Fruit fly (Drosophila melanogaster) whole organism, embryonic: ENCODE data around the gene CG13876.

Experiments
- Abd-B ChIP-seq: fragments of 200-800 bp; sonication (Bioruptor generic); optimal IDR thresholded peaks from 2 replicates; lab custom pipeline; 2018; ENCODE audit warnings: missing biosample characterization, mild to moderate bottlenecking, missing genetic modification characterization, moderate library complexity
- Blimp-1 ChIP-seq: fragments of 200-800 bp; sonication (Bioruptor generic); optimal IDR thresholded peaks from 3 replicates; lab custom pipeline; 2018; ENCODE audit warnings: missing biosample characterization, missing genetic modification characterization, mild to moderate bottlenecking, moderate library complexity, missing genetic modification reagents
- CG12104 ChIP-seq: fragments of 200-800 bp; sonication (Bioruptor generic); optimal IDR thresholded peaks from 3 replicates; lab custom pipeline; 2016; ENCODE audit warnings: missing biosample characterization, missing genetic modification characterization
- CG12155 ChIP-seq: fragments of 200-800 bp; sonication (Bioruptor generic); optimal IDR thresholded peaks from 3 replicates; lab custom pipeline; 2016; ENCODE audit warnings: missing biosample characterization, missing genetic modification characterization
- CG1233 ChIP-seq: fragments of 200-800 bp; sonication (Bioruptor generic); optimal IDR thresholded peaks from 4 replicates; lab custom pipeline; 2018; ENCODE audit warnings: missing biosample characterization, mild to moderate bottlenecking, missing genetic modification characterization
- CG12769 ChIP-seq: fragments of 200-800 bp; sonication (Bioruptor generic); optimal IDR thresholded peaks from 2 replicates; lab custom pipeline; 2019; ENCODE audit warnings: missing biosample characterization, mild to moderate bottlenecking, missing genetic modification characterization, moderate library complexity
- CG14441 ChIP-seq: fragments of 200-800 bp; sonication (Bioruptor generic); IDR thresholded peaks from 2 replicates; pipeline ENCODE4 v1.3.6; 2022; ENCODE audit warnings: missing biosample characterization, missing genetic modification characterization
- CG14667 ChIP-seq: fragments of 200-800 bp; sonication (Bioruptor generic); IDR thresholded peaks from 2 replicates; pipeline ENCODE4 v1.3.6; 2022; ENCODE audit warnings: missing biosample characterization, missing genetic modification characterization
- CG31441 ChIP-seq: fragments of 200-800 bp; sonication (Bioruptor generic); IDR thresholded peaks from 2 replicates; pipeline ENCODE4 v1.3.6; 2022; ENCODE audit warnings: missing biosample characterization, missing genetic modification characterization
- CG32532 ChIP-seq: fragments of 200-800 bp; sonication (Bioruptor generic); IDR thresholded peaks from 2 replicates; pipeline ENCODE4 v1.3.6; 2022; ENCODE audit warnings: missing biosample characterization, missing genetic modification characterization
- CG4854 ChIP-seq: fragments of 200-800 bp; sonication (Bioruptor generic); optimal IDR thresholded peaks from 2 replicates; lab custom pipeline; 2016; ENCODE audit warnings: missing biosample characterization, missing genetic modification characterization, inconsistent platforms
- CG9437 ChIP-seq: fragments of 200-800 bp; sonication (Bioruptor generic); optimal IDR thresholded peaks from 2 replicates; lab custom pipeline; 2018; ENCODE audit warnings: missing biosample characterization, mild to moderate bottlenecking, missing genetic modification characterization
- CG9797 ChIP-seq: fragments of 200-800 bp; sonication (Bioruptor generic); optimal IDR thresholded peaks from 3 replicates; lab custom pipeline; 2018; ENCODE audit warnings: missing biosample characterization, mild to moderate bottlenecking, missing genetic modification characterization
- CrebB ChIP-seq: fragments of 200-800 bp; sonication (Bioruptor generic); optimal IDR thresholded peaks from 3 replicates; lab custom pipeline; 2018; ENCODE audit warnings: missing biosample characterization, mild to moderate bottlenecking, missing genetic modification characterization
- Dbx ChIP-seq: fragments of 200-800 bp; sonication (Bioruptor generic); IDR thresholded peaks from 3 replicates; pipeline ENCODE4 v1.3.6; 2022; ENCODE audit warnings: missing biosample characterization, missing genetic modification characterization
- Dp ChIP-seq: fragments of 200-800 bp; sonication (Bioruptor generic); optimal IDR thresholded peaks from 2 replicates; lab custom pipeline; 2018; ENCODE audit warnings: missing biosample characterization, mild to moderate bottlenecking, missing genetic modification characterization, moderate library complexity
- Ets65A ChIP-seq: fragments of 200-800 bp; sonication (Bioruptor generic); peaks from one replicate; lab custom pipeline; 2016; ENCODE audit warnings: missing biosample characterization, missing genetic modification characterization
- Fer1 ChIP-seq: fragments of 200-800 bp; sonication (Bioruptor generic); optimal IDR thresholded peaks from 2 replicates; lab custom pipeline; 2017; ENCODE audit warnings: missing biosample characterization, mild to moderate bottlenecking, missing genetic modification characterization
- Gsc ChIP-seq: fragments of 200-800 bp; sonication (Bioruptor generic); IDR thresholded peaks from 2 replicates; pipeline ENCODE4 v1.3.6; 2022; ENCODE audit warnings: missing biosample characterization, missing genetic modification characterization
- Gug ChIP-seq: fragments of 200-800 bp; sonication (Bioruptor generic); IDR thresholded peaks from 4 replicates; pipeline ENCODE4 v1.3.6; 2022; ENCODE audit warnings: missing biosample characterization, missing genetic modification characterization
- H15 ChIP-seq: fragments of 200-800 bp; sonication (Bioruptor generic); IDR thresholded peaks from 3 replicates; pipeline ENCODE4 v1.3.6; 2022; ENCODE audit warnings: missing biosample characterization, missing genetic modification characterization
- Hr3 ChIP-seq: fragments of 200-800 bp; sonication (Bioruptor generic); optimal IDR thresholded peaks from 3 replicates; lab custom pipeline; 2016; ENCODE audit warnings: missing biosample characterization, missing genetic modification characterization
- Nf-YC ChIP-seq: fragments of 200-800 bp; optimal IDR thresholded peaks from 3 replicates; lab custom pipeline; 2019; ENCODE audit warnings: missing biosample characterization, mild to moderate bottlenecking, missing genetic modification characterization, moderate library complexity
- PHDP ChIP-seq: fragments of 200-800 bp; sonication (Bioruptor generic); optimal IDR thresholded peaks from 3 replicates; lab custom pipeline; 2018; ENCODE audit warnings: missing biosample characterization, mild to moderate bottlenecking, missing genetic modification characterization, moderate library complexity
- Pdp1 ChIP-seq, 2 experiments: fragments of 200-800 bp; sonication (Bioruptor generic); optimal IDR thresholded peaks; 3 replicates each; lab custom pipeline; 2016; ENCODE audit warnings: missing biosample characterization in 2 of 2, missing genetic modification characterization in 2 of 2, mild to moderate bottlenecking in 1 of 2, moderate library complexity in 1 of 2
- Sox100B ChIP-seq: fragments of 200-800 bp; sonication (Bioruptor generic); optimal IDR thresholded peaks from 3 replicates; lab custom pipeline; 2018; ENCODE audit warnings: missing biosample characterization, mild to moderate bottlenecking, missing genetic modification characterization
- aop ChIP-seq: fragments of 200-800 bp; sonication (Bioruptor generic); IDR thresholded peaks from 2 replicates; pipeline ENCODE4 v1.3.6; 2022; ENCODE audit warnings: missing biosample characterization, missing genetic modification characterization
- caup ChIP-seq: fragments of 200-800 bp; sonication (Bioruptor generic); optimal IDR thresholded peaks from 3 replicates; lab custom pipeline; 2017; ENCODE audit warnings: missing biosample characterization, mild to moderate bottlenecking, missing genetic modification characterization, moderate library complexity; ENCODE audit not compliant: severe bottlenecking
- corto ChIP-seq: fragments of 200-800 bp; sonication (Bioruptor generic); optimal IDR thresholded peaks from 2 replicates; lab custom pipeline; 2016; ENCODE audit warnings: missing biosample characterization, mild to moderate bottlenecking, missing genetic modification characterization, moderate library complexity
- dm ChIP-seq: fragments of 200-800 bp; sonication (Bioruptor generic); optimal IDR thresholded peaks from 3 replicates; lab custom pipeline; 2016; ENCODE audit warnings: missing biosample characterization, missing genetic modification characterization
- dmrt11E ChIP-seq: fragments of 200-800 bp; sonication (Bioruptor generic); optimal IDR thresholded peaks from 3 replicates; lab custom pipeline; 2018; ENCODE audit warnings: missing biosample characterization, mild to moderate bottlenecking, missing genetic modification characterization, moderate library complexity
- ems ChIP-seq: fragments of 200-800 bp; sonication (Bioruptor generic); optimal IDR thresholded peaks from 3 replicates; lab custom pipeline; 2016; ENCODE audit warnings: missing biosample characterization, missing genetic modification characterization
- exex ChIP-seq: fragments of 200-800 bp; sonication (Bioruptor generic); optimal IDR thresholded peaks from 4 replicates; lab custom pipeline; 2018; ENCODE audit warnings: missing biosample characterization, mild to moderate bottlenecking, missing genetic modification characterization, moderate library complexity
- eyg ChIP-seq: fragments of 200-800 bp; sonication (Bioruptor generic); optimal IDR thresholded peaks from 3 replicates; lab custom pipeline; 2016; ENCODE audit warnings: missing biosample characterization, missing genetic modification characterization
- ftz-f1 ChIP-seq: fragments of 200-800 bp; sonication (Bioruptor generic); optimal IDR thresholded peaks from 2 replicates; lab custom pipeline; 2016; ENCODE audit warnings: missing biosample characterization, missing genetic modification characterization
- gro ChIP-seq: fragments of 200-800 bp; sonication (Bioruptor generic); optimal IDR thresholded peaks from 2 replicates; lab custom pipeline; 2016; ENCODE audit warnings: missing biosample characterization, missing genetic modification characterization
- inv ChIP-seq: fragments of 200-800 bp; sonication (Bioruptor generic); IDR thresholded peaks from 2 replicates; pipeline ENCODE4 v1.3.6; 2022; ENCODE audit warnings: missing biosample characterization, missing genetic modification characterization; ENCODE audit not compliant: partially characterized antibody
- kah ChIP-seq: fragments of 200-800 bp; sonication (Bioruptor generic); optimal IDR thresholded peaks from 2 replicates; lab custom pipeline; 2018; ENCODE audit warnings: missing biosample characterization, mild to moderate bottlenecking, missing genetic modification characterization
- kni ChIP-seq: fragments of 200-800 bp; sonication (Bioruptor generic); optimal IDR thresholded peaks from 3 replicates; lab custom pipeline; 2017; ENCODE audit warnings: mild to moderate bottlenecking, missing biosample characterization, missing genetic modification reagents, missing genetic modification characterization
- mirr ChIP-seq: fragments of 200-800 bp; sonication (Bioruptor generic); optimal IDR thresholded peaks from 3 replicates; lab custom pipeline; 2018; ENCODE audit warnings: missing biosample characterization, mild to moderate bottlenecking, missing genetic modification characterization
- org-1 ChIP-seq: fragments of 200-800 bp; sonication (Bioruptor generic); optimal IDR thresholded peaks from 2 replicates; lab custom pipeline; 2017; ENCODE audit warnings: missing biosample characterization, missing genetic modification characterization
- run ChIP-seq: fragments of 200-800 bp; sonication (Bioruptor generic); optimal IDR thresholded peaks from 3 replicates; lab custom pipeline; 2018; ENCODE audit warnings: missing biosample characterization, mild to moderate bottlenecking, missing genetic modification characterization
- sens-2 ChIP-seq: fragments of 200-800 bp; sonication (Bioruptor generic); IDR thresholded peaks from 2 replicates; pipeline ENCODE4 v1.3.6; 2022; ENCODE audit warnings: missing biosample characterization, missing genetic modification characterization
- sima ChIP-seq: fragments of 200-800 bp; sonication (Bioruptor generic); optimal IDR thresholded peaks from 2 replicates; lab custom pipeline; 2016; ENCODE audit warnings: missing biosample characterization, missing genetic modification characterization
- stc ChIP-seq: fragments of 200-800 bp; sonication (Bioruptor generic); IDR thresholded peaks from 2 replicates; pipeline ENCODE4 v1.3.6; 2022; ENCODE audit warnings: missing biosample characterization, missing genetic modification characterization
- tin ChIP-seq: fragments of 200-800 bp; sonication (Bioruptor generic); optimal IDR thresholded peaks from 3 replicates; lab custom pipeline; 2016; ENCODE audit warnings: missing biosample characterization, missing genetic modification characterization
- unpg ChIP-seq: fragments of 200-800 bp; sonication (Bioruptor generic); optimal IDR thresholded peaks from 3 replicates; lab custom pipeline; 2018; ENCODE audit warnings: missing biosample characterization, mild to moderate bottlenecking, missing genetic modification characterization, moderate library complexity
- vnd ChIP-seq: fragments of 200-800 bp; sonication (Bioruptor generic); IDR thresholded peaks from 3 replicates; pipeline ENCODE4 v1.3.6; 2022; ENCODE audit warnings: missing biosample characterization, missing genetic modification characterization; ENCODE audit not compliant: partially characterized antibody
- zfh2 ChIP-seq: fragments of 200-800 bp; sonication (Bioruptor generic); optimal IDR thresholded peaks from 2 replicates; lab custom pipeline; 2016; ENCODE audit warnings: missing biosample characterization, missing genetic modification characterization

CG13876 gene

dm6 chr3L:199754-200596 lies 6.0 kb upstream of the CG13876 start, which contains the start of the genes rno and mri (continued):
- TF ChIP-seq mirr (GFP tag; lab: Kevin White, UChicago) = no peak
- no peak for TF ChIP-seq kah (GFP tag; lab: Kevin White, UChicago)
- no peak for TF ChIP-seq gro
- no peak for TF ChIP-seq Dp (GFP tag; lab: Kevin White, UChicago)
- TF ChIP-seq kni (GFP tag; lab: Kevin White, UChicago) = no peak
- TF ChIP-seq run (tag; lab: Kevin White, UChicago) = peak; percentile 37
- no peak for TF ChIP-seq corto (GFP tag; lab: Kevin White, UChicago)
- TF ChIP-seq Pdp1 (GFP tag; optimal IDR thresholded peaks at IDR 0.05; lab: Kevin White, UChicago) = peak in 1 of 2 experiments; percentile 50
- TF ChIP-seq vnd (GFP tag; lab: Robert Waterston, UW) = peak; percentile 94
- peak; percentile 57 for TF ChIP-seq CG14667 (GFP tag; lab: Robert Waterston, UW)
- no peak for TF ChIP-seq Sox100B (GFP tag; lab: Kevin White, UChicago)
- peak; percentile 80 for TF ChIP-seq CG32532 (GFP tag; lab: Robert Waterston, UW)
- peak; percentile 68 for TF ChIP-seq CG1233 (GFP tag; lab: Kevin White, UChicago)
- peak; percentile 67 for TF ChIP-seq unpg (GFP tag; lab: Kevin White, UChicago)
- TF ChIP-seq Nf-YC (tag; lab: Kevin White, UChicago) = peak; percentile 70
- TF ChIP-seq dmrt11E (tag; lab: Kevin White, UChicago) = peak; percentile 76
- no peak for TF ChIP-seq CG12769 (tag; lab: Kevin White, UChicago)
- no peak for TF ChIP-seq dm
- 0 out of 3 replicates have a peak, but pooled peaks have one; percentile 41 for TF ChIP-seq H15
- peak; percentile 67 for TF ChIP-seq CG12104
- peak; percentile 42 for TF ChIP-seq CG12155
- TF ChIP-seq Dbx (GFP tag; lab: Robert Waterston, UW) = peak; percentile 81
- TF ChIP-seq caup (GFP tag; lab: Kevin White, UChicago) = peak; percentile 59
- peak; percentile 87 for TF ChIP-seq Ets65A (GFP tag; lab: Kevin White, UChicago)
- TF ChIP-seq eyg (GFP tag; lab: Kevin White, UChicago) = no peak
- TF ChIP-seq Hr3 (GFP tag; lab: Kevin White, UChicago) = peak; percentile 80
- TF ChIP-seq Blimp-1 (GFP tag; lab: Kevin White, UChicago) = peak; percentile 9
- peak; percentile 82 for TF ChIP-seq CG31441
- peak; percentile 35; the same call in 1 of the 2 replicates for TF ChIP-seq sens-2 (GFP tag; lab: Robert Waterston, UW)
- no peak for TF ChIP-seq org-1 (GFP tag; lab: Kevin White, UChicago)
- no peak for TF ChIP-seq Gsc (GFP tag; lab: Robert Waterston, UW)
- TF ChIP-seq PHDP (tag; lab: Kevin White, UChicago) = peak; percentile 67
- TF ChIP-seq CG9437 (GFP tag; lab: Kevin White, UChicago) = peak; percentile 48
- TF ChIP-seq sima (GFP tag; lab: Kevin White, UChicago) = no peak
- TF ChIP-seq Gug (GFP tag; lab: Robert Waterston, UW) = peak; percentile 58; the same call in 3 of the 4 replicates
- peak; percentile 78 for TF ChIP-seq CG14441 (GFP tag; lab: Robert Waterston, UW)
- TF ChIP-seq CG9797 (GFP tag; lab: Kevin White, UChicago) = no peak
- TF ChIP-seq Abd-B = peak; percentile 65
- no peak for TF ChIP-seq aop (GFP tag; lab: Robert Waterston, UW)
- TF ChIP-seq CG4854 (GFP tag; lab: Kevin White, UChicago) = no peak
- TF ChIP-seq Fer1 (GFP tag; lab: Kevin White, UChicago) = peak; percentile 16
- no peak for TF ChIP-seq ftz-f1
- TF ChIP-seq zfh2 (GFP tag; lab: Kevin White, UChicago) = peak; percentile 61
- peak; percentile 13 for TF ChIP-seq CrebB
- peak; percentile 1 for TF ChIP-seq ems (GFP tag; lab: Kevin White, UChicago)
- TF ChIP-seq inv (GFP tag; lab: Robert Waterston, UW) = peak; percentile 90
- no peak for TF ChIP-seq exex
- TF ChIP-seq tin = peak; percentile 58
- TF ChIP-seq stc (GFP tag; lab: Robert Waterston, UW) = peak; percentile 63; the same call in 1 of the 2 replicates
